Fruit fly (Drosophila melanogaster): Measurements from ENCODE around the gene CG10903.
A peak's percentile ranks its signal among the peaks of the same experiment; 100 is the strongest.

Gene CG10903

DNA sequence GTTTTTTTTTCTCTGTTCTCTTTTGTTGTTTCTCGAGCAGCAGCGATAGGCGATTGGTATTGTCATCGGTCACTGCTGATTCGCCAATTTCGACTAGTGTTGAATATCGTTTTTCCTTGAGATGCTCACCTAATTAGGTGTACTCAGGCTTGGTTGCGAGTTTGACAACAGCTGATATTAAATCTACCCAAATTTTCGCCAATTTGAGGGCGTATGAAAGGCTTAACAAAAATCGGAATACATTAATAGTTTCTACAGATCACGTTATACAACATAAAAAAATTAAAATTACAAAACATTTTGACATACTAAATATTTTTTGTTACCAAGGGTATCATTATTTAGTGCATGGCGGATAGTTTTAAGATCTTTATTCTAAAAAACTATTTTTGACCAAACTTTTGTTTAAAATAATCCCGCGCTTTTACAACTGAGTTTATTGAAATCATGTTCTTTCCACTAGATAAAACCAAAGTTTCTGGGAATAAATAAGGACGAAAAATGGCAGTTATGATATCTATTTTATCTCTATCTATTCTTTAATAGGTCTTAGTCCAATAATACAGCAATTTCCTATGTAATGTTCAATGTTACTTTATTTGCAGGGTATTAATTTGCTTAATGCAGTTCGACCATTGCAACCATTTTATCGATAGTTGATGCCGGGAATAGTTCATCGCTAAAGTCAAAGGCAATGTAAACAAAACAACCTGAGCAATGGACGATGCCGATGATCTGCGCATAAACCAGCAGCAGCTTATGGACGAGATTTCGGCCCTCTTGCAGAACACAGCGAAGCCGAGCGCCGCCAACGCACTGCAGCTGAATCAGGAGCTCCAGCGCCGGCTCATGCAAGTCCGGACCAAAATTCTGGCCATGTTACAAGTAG is 16.8 kb upstream of the CG10903 start, which contains the start of the genes CG10435 and Pbp95 (continued):
- TF ChIP-seq CG33213 (GFP tag; optimal IDR thresholded peaks at IDR 0.05): peak; percentile 31
- peak; percentile 7 for TF ChIP-seq CG30431 (GFP tag; optimal IDR thresholded peaks at IDR 0.05)
- peak; percentile 60 for TF ChIP-seq CHES-1-like (GFP tag; optimal IDR thresholded peaks at IDR 0.05)
- TF ChIP-seq CG3995 (GFP tag; optimal IDR thresholded peaks at IDR 0.05): peak; percentile 57
- TF ChIP-seq Blimp-1 (GFP tag; optimal IDR thresholded peaks at IDR 0.05): no peak
- TF ChIP-seq CG10209 (GFP tag; optimal IDR thresholded peaks at IDR 0.05): no peak
- peak; percentile 42 for TF ChIP-seq CG9817 (tag; optimal IDR thresholded peaks at IDR 0.05)
- no peak for TF ChIP-seq CG8359 (GFP tag; optimal IDR thresholded peaks at IDR 0.05; ENCODE audit: borderline replicate concordance)
- no peak for TF ChIP-seq CG6854 (GFP tag; optimal IDR thresholded peaks at IDR 0.05)
- TF ChIP-seq CG17361 (GFP tag; IDR thresholded peaks at IDR 0.05): no peak; the same call in 2 of the 3 replicates
- peak; percentile 68 for TF ChIP-seq CG12391 (tag; optimal IDR thresholded peaks at IDR 0.05)
- TF ChIP-seq ranshi (GFP tag; IDR thresholded peaks at IDR 0.05): 0 out of 2 replicates have a peak, but pooled peaks have one; percentile 26
- TF ChIP-seq D (optimal IDR thresholded peaks at IDR 0.05): peak; percentile 80
- peak; percentile 28 for TF ChIP-seq D (GFP tag; optimal IDR thresholded peaks at IDR 0.05)
- no peak for TF ChIP-seq ems (GFP tag; optimal IDR thresholded peaks at IDR 0.05)
- TF ChIP-seq knrl (GFP tag; IDR thresholded peaks at IDR 0.05; ENCODE audit: partially characterized antibody): peak; percentile 68
- TF ChIP-seq pita (GFP tag; optimal IDR thresholded peaks at IDR 0.05): no peak
- TF ChIP-seq CG11247 (GFP tag; IDR thresholded peaks at IDR 0.05): peak; percentile 51; the same call in 1 of the 2 replicates
- peak; percentile 57 for TF ChIP-seq CG12659 (GFP tag; optimal IDR thresholded peaks at IDR 0.05)
- no peak for TF ChIP-seq oc (tag; optimal IDR thresholded peaks at IDR 0.05)
- TF ChIP-seq slou (GFP tag; optimal IDR thresholded peaks at IDR 0.05): no peak
- TF ChIP-seq Antp (GFP tag; optimal IDR thresholded peaks at IDR 0.05): peak; percentile 55
- peak; percentile 66 for TF ChIP-seq unc-4 (GFP tag; IDR thresholded peaks at IDR 0.05; ENCODE audit: partially characterized antibody)
- no peak for TF ChIP-seq CG11398 (GFP tag; optimal IDR thresholded peaks at IDR 0.05)
- TF ChIP-seq Fer1 (GFP tag; optimal IDR thresholded peaks at IDR 0.05): no peak
- TF ChIP-seq chif (GFP tag; optimal IDR thresholded peaks at IDR 0.05): peak in 1 of 2 experiments; percentile 51
- TF ChIP-seq CG6272 (GFP tag; IDR thresholded peaks at IDR 0.05): peak; percentile 70
- no peak for TF ChIP-seq wdn (GFP tag; IDR thresholded peaks at IDR 0.05)
- no peak for TF ChIP-seq CG11093 (GFP tag; IDR thresholded peaks at IDR 0.05)
- TF ChIP-seq NC2α (GFP tag; optimal IDR thresholded peaks at IDR 0.05): no peak
- TF ChIP-seq Gsc (GFP tag; IDR thresholded peaks at IDR 0.05): no peak
- TF ChIP-seq ham (GFP tag; IDR thresholded peaks at IDR 0.05): no peak
- TF ChIP-seq HLH4C (GFP tag; IDR thresholded peaks at IDR 0.05; ENCODE audit: partially characterized antibody): peak; percentile 59
- TF ChIP-seq Oaz (GFP tag; IDR thresholded peaks at IDR 0.05): peak; percentile 43
- TF ChIP-seq CG32767 (GFP tag; IDR thresholded peaks at IDR 0.05): no peak
- TF ChIP-seq Fer2 (tag; optimal IDR thresholded peaks at IDR 0.05): no peak
- TF ChIP-seq Kr (GFP tag; optimal IDR thresholded peaks at IDR 0.05): no peak
- TF ChIP-seq Oli (tag; optimal IDR thresholded peaks at IDR 0.05): no peak
- TF ChIP-seq sima (GFP tag; optimal IDR thresholded peaks at IDR 0.05): no peak
- no peak for TF ChIP-seq CG3407 (GFP tag; optimal IDR thresholded peaks at IDR 0.05)
- 0 out of 3 replicates have a peak, but pooled peaks have one; percentile 45 for TF ChIP-seq Mrtf (GFP tag; IDR thresholded peaks at IDR 0.05)
- no peak for TF ChIP-seq sens-2 (GFP tag; IDR thresholded peaks at IDR 0.05)
- peak; percentile 49 for TF ChIP-seq Hsf (GFP tag; optimal IDR thresholded peaks at IDR 0.05)
- no peak for TF ChIP-seq ssp (GFP tag; IDR thresholded peaks at IDR 0.05)
- peak; percentile 88 for TF ChIP-seq D19A (tag; optimal IDR thresholded peaks at IDR 0.05)
- peak; percentile 48; the same call in 1 of the 2 replicates for TF ChIP-seq CG32772 (GFP tag; IDR thresholded peaks at IDR 0.05)
- TF ChIP-seq CG6175 (GFP tag; IDR thresholded peaks at IDR 0.05): 0 out of 3 replicates have a peak, but pooled peaks have one; percentile 49
- no peak for TF ChIP-seq CG18262 (tag; optimal IDR thresholded peaks at IDR 0.05)
- TF ChIP-seq CG10366 (GFP tag; IDR thresholded peaks at IDR 0.05): peak; percentile 30
